Fruit fly (Drosophila melanogaster): ENCODE data around the gene CG6184.

Gene CG6184

DNA sequence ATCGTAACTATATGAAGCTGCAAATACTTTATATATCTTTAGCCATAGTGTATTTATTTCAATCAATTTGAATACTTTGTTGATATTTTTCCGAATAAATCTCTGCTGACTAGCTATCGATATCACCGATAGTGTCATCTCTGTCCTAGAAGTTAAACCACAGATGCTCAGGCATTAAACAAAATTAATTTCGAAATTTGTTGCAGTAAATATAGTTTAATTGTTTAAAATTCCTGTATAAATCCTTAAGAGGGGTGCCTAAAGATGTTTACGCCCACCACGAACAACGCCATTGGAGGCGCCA lies 12.8 kb downstream of the CG6184 start, which contains the start of gene Nup58 (continued):
- TF ChIP-seq CG3847 (GFP tag; IDR thresholded peaks at IDR 0.05) (no peak), Fer1 (GFP tag; optimal IDR thresholded peaks at IDR 0.05) (no peak), CG16813 (GFP tag; IDR thresholded peaks at IDR 0.05; ENCODE audit: partially characterized antibody) (peak; percentile 76), NfI (GFP tag; optimal IDR thresholded peaks at IDR 0.05) (peak; percentile 20), CG3407 (GFP tag; optimal IDR thresholded peaks at IDR 0.05) (no peak), mam (GFP tag; optimal IDR thresholded peaks at IDR 0.05) (peak; percentile 17), CkIIα-i1 (GFP tag; IDR thresholded peaks at IDR 0.05) (no peak), Ets97D (GFP tag; optimal IDR thresholded peaks at IDR 0.05) (no peak), vvl (GFP tag; IDR thresholded peaks at IDR 0.05) (peak; percentile 48; the same call in 1 of the 2 replicates), CG9932 (GFP tag; IDR thresholded peaks at IDR 0.05) (peak; percentile 71), bbx (GFP tag; IDR thresholded peaks at IDR 0.05; ENCODE audit: partially characterized antibody) (peak; percentile 84), CG34224 (GFP tag; IDR thresholded peaks at IDR 0.05; ENCODE audit: partially characterized antibody) (peak; percentile 81), mld (GFP tag; IDR thresholded peaks at IDR 0.05; ENCODE audit: partially characterized antibody) (peak; percentile 56; the same call in 1 of the 3 replicates), onecut (GFP tag; IDR thresholded peaks at IDR 0.05) (no peak), ase (GFP tag; IDR thresholded peaks at IDR 0.05) (no peak), CG17912 (GFP tag; optimal IDR thresholded peaks at IDR 0.05) (no peak), CG2202 (tag; optimal IDR thresholded peaks at IDR 0.05) (no peak), CG18262 (tag; optimal IDR thresholded peaks at IDR 0.05) (no peak), pan (optimal IDR thresholded peaks at IDR 0.05) (no peak), pan (GFP tag; optimal IDR thresholded peaks at IDR 0.05 in 1 of 2, IDR thresholded peaks at IDR 0.05 in 1 of 2) (peak in 1 of 2 experiments; percentile 56), CG17829 (tag; optimal IDR thresholded peaks at IDR 0.05) (no peak), CG8290 (GFP tag; optimal IDR thresholded peaks at IDR 0.05) (no peak), CG8290 (tag; optimal IDR thresholded peaks at IDR 0.05) (peak in 1 of 2 experiments; percentile 53), Myb (GFP tag; optimal IDR thresholded peaks at IDR 0.05) (no peak), CG17568 (GFP tag; optimal IDR thresholded peaks at IDR 0.05) (no peak), Mrtf (GFP tag; IDR thresholded peaks at IDR 0.05) (no peak), row (GFP tag; IDR thresholded peaks at IDR 0.05) (peak; percentile 42), CG1792 (GFP tag; optimal IDR thresholded peaks at IDR 0.05) (no peak), bcd (GFP tag; optimal IDR thresholded peaks at IDR 0.05) (no peak), ash1 (GFP tag; optimal IDR thresholded peaks at IDR 0.05) (no peak), CG1603 (tag; optimal IDR thresholded peaks at IDR 0.05) (peak; percentile 58), inv (GFP tag; IDR thresholded peaks at IDR 0.05; ENCODE audit: partially characterized antibody) (peak; percentile 57), CG12299 (tag; optimal IDR thresholded peaks at IDR 0.05) (no peak), CG30020 (tag; optimal IDR thresholded peaks at IDR 0.05) (no peak), nerfin-2 (GFP tag; IDR thresholded peaks at IDR 0.05; ENCODE audit: partially characterized antibody) (peak; percentile 55), maf-S (GFP tag; optimal IDR thresholded peaks at IDR 0.05) (no peak), eyg (GFP tag; optimal IDR thresholded peaks at IDR 0.05) (no peak), CG13123 (GFP tag; optimal IDR thresholded peaks at IDR 0.05) (no peak), CG11696 (GFP tag; IDR thresholded peaks at IDR 0.05) (no peak), lbe (GFP tag; optimal IDR thresholded peaks at IDR 0.05) (no peak), sqz (GFP tag; optimal IDR thresholded peaks at IDR 0.05) (no peak), CG11247 (GFP tag; IDR thresholded peaks at IDR 0.05) (no peak), unpg (GFP tag; optimal IDR thresholded peaks at IDR 0.05) (no peak), Optix (GFP tag; IDR thresholded peaks at IDR 0.05) (no peak), usp (GFP tag; optimal IDR thresholded peaks at IDR 0.05) (no peak), CG17186 (GFP tag; optimal IDR thresholded peaks at IDR 0.05) (no peak), Hr39 (optimal IDR thresholded peaks at IDR 0.05) (no peak), CG10431 (GFP tag; optimal IDR thresholded peaks at IDR 0.05) (no peak), seq (GFP tag; IDR thresholded peaks at IDR 0.05) (no peak), D19A (tag; optimal IDR thresholded peaks at IDR 0.05) (no peak), eve (GFP tag; optimal IDR thresholded peaks at IDR 0.05) (no peak), CG10959 (GFP tag; IDR thresholded peaks at IDR 0.05) (no peak), NC2α (GFP tag; optimal IDR thresholded peaks at IDR 0.05) (no peak)
